Fruit fly (Drosophila melanogaster): ENCODE results near the gene Or85f.

The Or85f gene

DNA sequence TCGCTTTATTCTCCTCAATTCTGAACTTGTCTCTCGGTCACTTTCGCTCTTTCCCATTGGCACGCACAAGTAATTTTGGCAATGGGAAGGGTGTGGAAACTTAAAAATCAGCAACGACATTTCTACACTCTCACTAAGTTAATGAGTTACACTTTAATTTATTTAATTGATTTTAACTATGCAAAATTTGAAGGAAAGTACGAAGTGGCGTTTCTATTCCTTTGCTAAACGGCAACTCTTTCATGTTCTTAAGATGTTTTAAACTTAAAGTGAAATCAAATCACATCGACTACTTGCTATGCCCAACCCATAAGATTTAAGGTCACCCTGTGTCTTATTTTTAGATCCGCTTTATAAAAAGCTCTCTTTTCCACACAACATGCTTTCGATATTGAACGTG is 27.6 kb upstream of the Or85f start (continued):
- no peak for TF ChIP-seq cad (GFP tag; optimal IDR thresholded peaks at IDR 0.05)
- TF ChIP-seq gcm2 (GFP tag; optimal IDR thresholded peaks at IDR 0.05): peak; percentile 31
- TF ChIP-seq stc (GFP tag; IDR thresholded peaks at IDR 0.05): peak; percentile 73
- peak; percentile 97 for TF ChIP-seq D19A (tag; optimal IDR thresholded peaks at IDR 0.05)
- TF ChIP-seq prd (optimal IDR thresholded peaks at IDR 0.05): no peak
- peak; percentile 64; the same call in 2 of the 3 replicates for TF ChIP-seq prd (GFP tag; IDR thresholded peaks at IDR 0.05)
- peak; percentile 41 for TF ChIP-seq CG12155 (GFP tag; optimal IDR thresholded peaks at IDR 0.05)
- no peak for TF ChIP-seq Ravus (GFP tag; IDR thresholded peaks at IDR 0.05)
- TF ChIP-seq dmrt99B (tag; optimal IDR thresholded peaks at IDR 0.05): peak; percentile 68
- TF ChIP-seq CG9215 (GFP tag; IDR thresholded peaks at IDR 0.05): peak; percentile 36; the same call in 1 of the 2 replicates
- TF ChIP-seq scrt (GFP tag; optimal IDR thresholded peaks at IDR 0.05): peak; percentile 44
- peak; percentile 57 for TF ChIP-seq CG17568 (GFP tag; optimal IDR thresholded peaks at IDR 0.05)
- peak; percentile 35; the same call in 1 of the 2 replicates for TF ChIP-seq E2f1 (GFP tag; IDR thresholded peaks at IDR 0.05)
- peak; percentile 9 for TF ChIP-seq CG31365 (tag; optimal IDR thresholded peaks at IDR 0.05)
- TF ChIP-seq CG11247 (GFP tag; IDR thresholded peaks at IDR 0.05): 0 out of 2 replicates have a peak, but pooled peaks have one; percentile 27
- TF ChIP-seq ssp (GFP tag; IDR thresholded peaks at IDR 0.05): peak; percentile 31; the same call in 1 of the 2 replicates
- peak in 1 of 2 experiments; percentile 14 for TF ChIP-seq Trl (optimal IDR thresholded peaks at IDR 0.05)
- no peak for TF ChIP-seq Trl (GFP tag; optimal IDR thresholded peaks at IDR 0.05)
- no peak for TF ChIP-seq trh (GFP tag; optimal IDR thresholded peaks at IDR 0.05)
- no peak for TF ChIP-seq sqz (GFP tag; optimal IDR thresholded peaks at IDR 0.05)
- peak; percentile 45 for TF ChIP-seq CG12769 (tag; optimal IDR thresholded peaks at IDR 0.05)
- TF ChIP-seq tll (GFP tag; optimal IDR thresholded peaks at IDR 0.05): no peak
- peak; percentile 48 for TF ChIP-seq CG7786 (GFP tag; optimal IDR thresholded peaks at IDR 0.05)
- peak; percentile 13; the same call in 1 of the 2 replicates for TF ChIP-seq H2.0 (GFP tag; IDR thresholded peaks at IDR 0.05)
- peak; percentile 31; the same call in 1 of the 2 replicates for TF ChIP-seq Oaz (GFP tag; IDR thresholded peaks at IDR 0.05)
- TF ChIP-seq Taf1 (GFP tag; IDR thresholded peaks at IDR 0.05): peak; percentile 29; the same call in 1 of the 2 replicates
- TF ChIP-seq grau (tag; optimal IDR thresholded peaks at IDR 0.05): peak; percentile 74
- TF ChIP-seq CG42726 (GFP tag; IDR thresholded peaks at IDR 0.05; ENCODE audit: partially characterized antibody): no peak
- peak; percentile 33 for TF ChIP-seq Blimp-1 (GFP tag; optimal IDR thresholded peaks at IDR 0.05)
- no peak for TF ChIP-seq jing (GFP tag; optimal IDR thresholded peaks at IDR 0.05)
- TF ChIP-seq Xrp1 (GFP tag; IDR thresholded peaks at IDR 0.05): peak; percentile 46; the same call in 1 of the 2 replicates
- TF ChIP-seq CG1792 (GFP tag; optimal IDR thresholded peaks at IDR 0.05): peak; percentile 18
- peak; percentile 19; the same call in 1 of the 2 replicates for TF ChIP-seq MBD-R2 (GFP tag; IDR thresholded peaks at IDR 0.05)
- TF ChIP-seq CG32767 (GFP tag; IDR thresholded peaks at IDR 0.05): 0 out of 2 replicates have a peak, but pooled peaks have one; percentile 34
- TF ChIP-seq repo (GFP tag; optimal IDR thresholded peaks at IDR 0.05): no peak
- TF ChIP-seq CG18476 (GFP tag; optimal IDR thresholded peaks at IDR 0.05): no peak
- peak; percentile 62 for TF ChIP-seq mam (GFP tag; optimal IDR thresholded peaks at IDR 0.05)
- TF ChIP-seq gsb (GFP tag; IDR thresholded peaks at IDR 0.05): no peak
- peak; percentile 35; the same call in 1 of the 3 replicates for TF ChIP-seq zfh1 (GFP tag; IDR thresholded peaks at IDR 0.05)
- TF ChIP-seq dysf (GFP tag; IDR thresholded peaks at IDR 0.05): peak; percentile 85; the same call in 2 of the 3 replicates
- TF ChIP-seq sens (GFP tag): peak; percentile 81
- TF ChIP-seq CG34422 (GFP tag; IDR thresholded peaks at IDR 0.05): 0 out of 3 replicates have a peak, but pooled peaks have one; percentile 44
- TF ChIP-seq CG15514 (GFP tag; optimal IDR thresholded peaks at IDR 0.05): peak; percentile 28
- TF ChIP-seq CG9817 (tag; optimal IDR thresholded peaks at IDR 0.05): peak; percentile 59
- TF ChIP-seq dpn (GFP tag; optimal IDR thresholded peaks at IDR 0.05): peak; percentile 53 to 64
- peak; percentile 30 for TF ChIP-seq salm (tag; optimal IDR thresholded peaks at IDR 0.05)
- peak; percentile 29; the same call in 1 of the 2 replicates for TF ChIP-seq onecut (GFP tag; IDR thresholded peaks at IDR 0.05)
- peak; percentile 49 for TF ChIP-seq sug (tag; optimal IDR thresholded peaks at IDR 0.05)
- no peak for TF ChIP-seq ac (GFP tag; optimal IDR thresholded peaks at IDR 0.05)
- no peak for TF ChIP-seq CG2199 (GFP tag; IDR thresholded peaks at IDR 0.05)
- peak; percentile 77 for TF ChIP-seq CG2120 (GFP tag; optimal IDR thresholded peaks at IDR 0.05)
- TF ChIP-seq Optix (GFP tag; IDR thresholded peaks at IDR 0.05): no peak
